Fruit fly (Drosophila melanogaster) whole organism, wandering third instar larva: ENCODE data around the gene CG18473.

Source experiments
- CG9705 ChIP-seq: fragments of 200-800 bp; sonication (Bioruptor generic); optimal IDR thresholded peaks from 2 replicates; lab custom pipeline; 2018; ENCODE audit warnings: missing biosample characterization, mild to moderate bottlenecking, missing genetic modification characterization
- Dfd ChIP-seq: fragments of >200 bp; optimal IDR thresholded peaks from 2 replicates; lab custom pipeline; 2017; ENCODE audit warnings: missing biosample characterization, missing genetic modification characterization
- Mio ChIP-seq: sonication (Bioruptor generic); optimal IDR thresholded peaks from 2 replicates; lab custom pipeline; 2016; ENCODE audit warnings: missing biosample characterization, missing genetic modification characterization
- OdsH ChIP-seq: fragments of 200-800 bp; sonication (Bioruptor generic); optimal IDR thresholded peaks from 2 replicates; lab custom pipeline; 2016; ENCODE audit warnings: missing biosample characterization, mild to moderate bottlenecking, missing genetic modification characterization
- Vsx2 ChIP-seq: fragments of 200-300, 225-300 bp; sonication (Bioruptor generic); optimal IDR thresholded peaks from 2 replicates; lab custom pipeline; 2018; ENCODE audit warnings: missing biosample characterization, missing genetic modification characterization; ENCODE audit not compliant: partially characterized antibody
- dmrt93B ChIP-seq: fragments of 200-800 bp; sonication (Bioruptor generic); optimal IDR thresholded peaks from 2 replicates; lab custom pipeline; 2018; ENCODE audit warnings: missing biosample characterization, mild to moderate bottlenecking, missing genetic modification characterization
- h ChIP-seq: fragments of 200-800 bp; sonication (Bioruptor generic); optimal IDR thresholded peaks from 3 replicates; lab custom pipeline; 2016; ENCODE audit warnings: missing biosample characterization, mild to moderate bottlenecking, missing genetic modification characterization
- pan ChIP-seq: fragments of >200 bp; optimal IDR thresholded peaks from 2 replicates; lab custom pipeline; 2017
- psq ChIP-seq: fragments of 200-800 bp; sonication (Bioruptor generic); optimal IDR thresholded peaks from 3 replicates; lab custom pipeline; 2017; ENCODE audit warnings: missing biosample characterization, mild to moderate bottlenecking, missing genetic modification characterization, moderate library complexity

DNA sequence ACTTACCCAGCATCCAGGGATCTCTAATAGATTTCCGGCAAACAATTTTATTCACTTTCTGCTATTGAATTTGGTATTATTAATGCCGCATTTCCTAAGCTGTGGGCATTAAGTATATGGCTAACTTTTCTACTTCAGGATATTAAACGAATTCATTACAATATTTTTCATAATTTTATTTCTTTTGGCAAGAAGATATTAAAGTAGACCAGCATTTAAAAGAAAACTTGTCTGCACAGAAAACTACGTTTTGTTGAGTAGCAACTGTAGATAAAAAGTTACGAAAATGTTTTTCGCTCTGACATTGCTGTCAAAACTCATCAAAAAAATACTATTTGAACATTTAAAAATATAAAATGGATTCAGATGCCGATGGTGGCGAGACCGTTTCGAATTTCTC lies 41.6 kb upstream of the CG18473 start, which contains the start of gene HP1e:
- TF ChIP-seq OdsH (GFP tag; lab: Kevin White, UChicago) (no peak), psq (GFP tag; lab: Kevin White, UChicago) (no peak), Dfd (GFP tag; lab: Kevin White, UChicago) (no peak), Vsx2 (GFP tag; lab: Kevin White, UChicago) (no peak), pan (lab: Kevin White, UChicago) (no peak), h (no peak), Mio (no peak), dmrt93B (GFP tag; lab: Kevin White, UChicago) (no peak), CG9705 (GFP tag; lab: Kevin White, UChicago) (no peak)
